Fruit fly (Drosophila melanogaster): ENCODE measurements around the gene ctrip.

ctrip gene

DNA sequence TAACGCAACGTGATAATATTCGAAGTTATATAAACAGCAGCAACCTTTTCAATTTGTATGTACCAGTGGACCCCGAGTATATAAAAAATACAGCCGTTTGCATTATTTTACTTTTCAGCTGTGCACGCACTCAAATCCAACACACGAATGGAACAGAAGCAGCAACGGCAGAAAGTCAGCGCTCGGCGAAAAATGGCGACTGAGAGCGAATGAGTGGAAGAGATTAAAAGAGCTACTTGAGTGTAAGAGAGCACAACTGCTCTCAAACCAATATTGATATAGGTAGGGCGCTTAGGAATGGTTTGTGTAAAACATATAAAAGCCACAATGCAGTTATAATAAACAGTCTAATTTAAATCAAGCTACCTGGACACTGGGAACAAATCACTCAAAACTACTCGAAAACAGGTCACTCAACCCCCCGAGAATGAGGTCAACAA is 5.6 kb downstream of the ctrip start (continued):
- peak; percentile 69 for TF ChIP-seq PHDP (tag; optimal IDR thresholded peaks at IDR 0.05)
- TF ChIP-seq inv (GFP tag; IDR thresholded peaks at IDR 0.05; ENCODE audit: partially characterized antibody), result no peak
- TF ChIP-seq nau (GFP tag; optimal IDR thresholded peaks at IDR 0.05), result peak; percentile 91
- no peak for TF ChIP-seq Scr (GFP tag; IDR thresholded peaks at IDR 0.05; ENCODE audit: partially characterized antibody)
- no peak for TF ChIP-seq Mrtf (GFP tag; IDR thresholded peaks at IDR 0.05)
- TF ChIP-seq CG12391 (tag; optimal IDR thresholded peaks at IDR 0.05), result peak; percentile 2
- peak; percentile 7 for TF ChIP-seq Antp (GFP tag; optimal IDR thresholded peaks at IDR 0.05)
- TF ChIP-seq row (GFP tag; IDR thresholded peaks at IDR 0.05), result no peak; the same call in 2 of the 3 replicates
- TF ChIP-seq seq (GFP tag; IDR thresholded peaks at IDR 0.05), result peak; percentile 85
- peak; percentile 42 for TF ChIP-seq repo (GFP tag; optimal IDR thresholded peaks at IDR 0.05)
- peak; percentile 80 for TF ChIP-seq fd102C (GFP tag; optimal IDR thresholded peaks at IDR 0.05)
- peak; percentile 24 for TF ChIP-seq CG12942 (GFP tag; optimal IDR thresholded peaks at IDR 0.05)
- TF ChIP-seq CG10321 (GFP tag; IDR thresholded peaks at IDR 0.05), result 0 out of 2 replicates have a peak, but pooled peaks have one; percentile 4
- TF ChIP-seq odd (GFP tag; optimal IDR thresholded peaks at IDR 0.05), result peak; percentile 83
- no peak for TF ChIP-seq br (optimal IDR thresholded peaks at IDR 0.05)
- TF ChIP-seq Sin3A (optimal IDR thresholded peaks at IDR 0.05), result no peak
- no peak for TF ChIP-seq Poxn (GFP tag; IDR thresholded peaks at IDR 0.05)
- TF ChIP-seq CG2889 (GFP tag; IDR thresholded peaks at IDR 0.05), result no peak
- TF ChIP-seq Rx (GFP tag; IDR thresholded peaks at IDR 0.05), result no peak
- peak; percentile 24 to 92 for TF ChIP-seq Pdp1 (GFP tag; optimal IDR thresholded peaks at IDR 0.05)
- TF ChIP-seq HLH3B (GFP tag; IDR thresholded peaks at IDR 0.05), result peak; percentile 39; the same call in 1 of the 2 replicates
- no peak for TF ChIP-seq CkIIα-i1 (GFP tag; IDR thresholded peaks at IDR 0.05)
- no peak for TF ChIP-seq Dp (GFP tag; optimal IDR thresholded peaks at IDR 0.05)
- peak; percentile 69 for TF ChIP-seq onecut (GFP tag; IDR thresholded peaks at IDR 0.05)
- TF ChIP-seq Eip74EF (GFP tag; optimal IDR thresholded peaks at IDR 0.05), result peak in 1 of 2 experiments; percentile 67
- peak; percentile 64 for TF ChIP-seq Max (GFP tag; optimal IDR thresholded peaks at IDR 0.05)
- TF ChIP-seq tx (GFP tag; optimal IDR thresholded peaks at IDR 0.05), result no peak
- peak; percentile 78 for TF ChIP-seq kni (GFP tag; optimal IDR thresholded peaks at IDR 0.05)
- peak; percentile 46 for TF ChIP-seq Side (GFP tag; optimal IDR thresholded peaks at IDR 0.05)
- peak; percentile 98 for TF ChIP-seq z (GFP tag; IDR thresholded peaks at IDR 0.05)
- TF ChIP-seq prd (optimal IDR thresholded peaks at IDR 0.05), result no peak
- no peak for TF ChIP-seq prd (GFP tag; IDR thresholded peaks at IDR 0.05)
- TF ChIP-seq slbo (GFP tag; IDR thresholded peaks at IDR 0.05), result no peak
- TF ChIP-seq CG8359 (GFP tag; optimal IDR thresholded peaks at IDR 0.05; ENCODE audit: borderline replicate concordance), result peak; percentile 49
- TF ChIP-seq CG4820 (GFP tag; optimal IDR thresholded peaks at IDR 0.05), result peak; percentile 40
- TF ChIP-seq amos (GFP tag; IDR thresholded peaks at IDR 0.05; ENCODE audit: partially characterized antibody), result no peak; the same call in 1 of the 2 replicates
- TF ChIP-seq ase (GFP tag; IDR thresholded peaks at IDR 0.05), result peak; percentile 14; the same call in 1 of the 3 replicates
- no peak for TF ChIP-seq Lpt (GFP tag; optimal IDR thresholded peaks at IDR 0.05)
- TF ChIP-seq so (GFP tag; IDR thresholded peaks at IDR 0.05), result peak; percentile 49; the same call in 1 of the 3 replicates
- peak; percentile 53 for TF ChIP-seq tap (tag; optimal IDR thresholded peaks at IDR 0.05)
- TF ChIP-seq CG12769 (tag; optimal IDR thresholded peaks at IDR 0.05), result no peak
- no peak for TF ChIP-seq aop (GFP tag; IDR thresholded peaks at IDR 0.05)
- TF ChIP-seq CG4707 (GFP tag; optimal IDR thresholded peaks at IDR 0.05), result peak; percentile 77
- TF ChIP-seq YL-1 (GFP tag; optimal IDR thresholded peaks at IDR 0.05), result no peak
- peak; percentile 17 for TF ChIP-seq Sry-δ (GFP tag; optimal IDR thresholded peaks at IDR 0.05)
- no peak for TF ChIP-seq nerfin-2 (GFP tag; IDR thresholded peaks at IDR 0.05; ENCODE audit: partially characterized antibody)
- TF ChIP-seq exex (tag; optimal IDR thresholded peaks at IDR 0.05), result no peak
- peak; percentile 59 for TF ChIP-seq Fer3 (tag; optimal IDR thresholded peaks at IDR 0.05)
- TF ChIP-seq CG6654 (GFP tag; optimal IDR thresholded peaks at IDR 0.05), result peak; percentile 3
- no peak for TF ChIP-seq CG9797 (GFP tag; optimal IDR thresholded peaks at IDR 0.05)
- TF ChIP-seq CG43689 (GFP tag; IDR thresholded peaks at IDR 0.05), result no peak
- no peak for TF ChIP-seq Elba2 (GFP tag; optimal IDR thresholded peaks at IDR 0.05)
